Worm (Caenorhabditis elegans): ENCODE measurements around the gene F43D2.6.

F43D2.6 gene

DNA sequence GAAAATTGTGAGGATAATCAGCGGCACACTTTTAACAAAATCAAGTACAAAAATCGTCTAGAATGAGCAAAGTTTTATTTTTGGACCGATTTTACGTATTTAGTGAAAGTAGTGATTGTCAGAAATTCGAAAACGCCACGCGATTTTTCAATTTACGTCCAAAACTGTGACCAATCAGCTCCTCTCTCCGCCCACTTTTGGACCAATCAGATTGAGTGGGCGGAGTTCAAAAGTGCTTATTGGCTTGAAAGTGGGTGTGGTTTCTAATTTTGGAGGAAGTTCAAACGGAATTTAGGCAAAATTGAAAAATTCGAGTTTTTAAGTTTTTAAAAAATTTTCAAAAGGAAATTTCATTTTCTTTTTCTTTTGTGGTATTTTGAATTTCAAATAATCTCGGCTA lies 20.5 kb downstream of the F43D2.6 start:
- TF ChIP-seq ceh-48 (tag; optimal IDR thresholded peaks at IDR 0.05) (no peak), nfya-1 (tag; optimal IDR thresholded peaks at IDR 0.05) (peak; percentile 87)

DNA sequence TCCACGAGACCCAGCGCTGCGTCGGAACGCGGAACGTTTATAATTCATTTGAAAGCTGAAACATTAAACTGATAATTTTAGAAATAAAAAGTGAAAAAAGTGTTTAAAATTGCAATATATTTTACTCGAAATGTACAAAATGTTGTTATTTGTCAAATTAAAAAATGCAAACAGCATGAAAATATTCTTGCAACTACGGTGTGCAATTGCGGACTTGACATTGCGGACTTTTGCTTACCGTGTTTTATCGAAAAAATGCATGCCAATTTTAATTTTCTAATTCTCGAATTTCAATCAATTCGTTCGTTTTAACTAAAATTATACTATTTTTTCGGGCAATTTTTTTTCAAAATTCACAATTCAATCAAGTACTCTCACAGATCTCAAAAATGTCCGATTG lies 22.8 kb downstream of the F43D2.6 start, which contains the start of the genes R11H6.5 and ccnk-1:
TSS of gene R11H6.5 (minus strand) at position 55 of the 400 bp plus-strand sequence.
TSS of gene ccnk-1 (plus strand) at position 381 of the 400 bp plus-strand sequence.
- TF ChIP-seq tbx-2 (tag; optimal IDR thresholded peaks at IDR 0.05), result peak; percentile 17
- TF ChIP-seq nfya-1 (tag; optimal IDR thresholded peaks at IDR 0.05), result peak; percentile 71
- TF ChIP-seq pros-1 (tag; optimal IDR thresholded peaks at IDR 0.05), result no peak
- no peak for TF ChIP-seq ceh-6 (GFP tag; optimal IDR thresholded peaks at IDR 0.05)

DNA sequence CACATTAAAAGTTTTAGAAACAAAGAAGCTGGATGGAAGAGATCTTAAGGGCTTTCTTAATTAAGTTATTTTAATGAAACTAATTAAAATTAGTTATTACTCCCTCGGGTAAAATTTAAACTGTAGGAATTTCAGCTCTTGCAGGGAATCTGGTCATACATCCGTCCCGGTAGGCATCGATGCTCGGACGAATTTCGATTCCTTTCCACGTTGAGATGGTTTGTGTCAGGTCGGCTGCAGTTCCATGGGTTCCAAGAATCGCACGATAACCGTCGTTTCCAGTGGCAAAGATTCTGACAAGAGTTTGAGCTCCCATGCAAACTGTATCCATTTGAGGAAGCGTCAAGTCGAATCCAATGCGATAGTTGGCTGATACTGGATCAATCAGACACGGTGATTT lies 24.2 kb downstream of the F43D2.6 start:
- no peak for TF ChIP-seq ceh-9 (tag; optimal IDR thresholded peaks at IDR 0.05)
- no peak for TF ChIP-seq hlh-30 (tag; optimal IDR thresholded peaks at IDR 0.05; ENCODE audit: insufficient read depth)
- TF ChIP-seq Y22D7AL.16 (tag; optimal IDR thresholded peaks at IDR 0.05), result no peak
- no peak for TF ChIP-seq pros-1 (tag; optimal IDR thresholded peaks at IDR 0.05)
- no peak for TF ChIP-seq gmeb-2 (tag; optimal IDR thresholded peaks at IDR 0.05)
- TF ChIP-seq syd-9 (tag; optimal IDR thresholded peaks at IDR 0.05), result no peak
- TF ChIP-seq ceh-18 (tag; optimal IDR thresholded peaks at IDR 0.05), result no peak
- TF ChIP-seq tbx-7 (tag; optimal IDR thresholded peaks at IDR 0.05), result no peak

DNA sequence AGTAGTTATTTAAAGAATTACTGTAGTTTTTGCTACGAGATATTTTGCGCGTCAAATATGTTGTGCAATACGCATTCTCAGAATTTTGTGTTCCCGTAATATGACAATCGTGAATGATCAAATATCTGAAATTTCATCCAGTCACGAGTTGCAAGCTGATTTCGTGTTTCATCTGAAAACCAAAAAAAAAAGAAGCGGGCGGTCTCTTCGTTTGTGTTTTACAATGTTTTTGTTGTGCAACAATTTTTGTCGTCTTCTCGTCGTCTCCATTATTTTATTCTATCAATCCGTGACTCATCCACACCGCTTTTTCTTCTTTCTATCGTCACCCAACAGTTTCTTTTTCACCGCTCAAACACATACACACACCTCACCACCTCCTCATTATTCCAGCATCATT lies 25.3 kb downstream of the F43D2.6 start, which contains the start of gene R11H6.4:
TSS of gene R11H6.4 (plus strand) at position 301 of the 400 bp plus-strand sequence.
- TF ChIP-seq dve-1 (tag; optimal IDR thresholded peaks at IDR 0.05), result no peak
- TF ChIP-seq nfya-1 (tag; optimal IDR thresholded peaks at IDR 0.05), result no peak
- no peak for TF ChIP-seq fkh-6 (tag; optimal IDR thresholded peaks at IDR 0.05)
- TF ChIP-seq Y22D7AL.16 (tag; optimal IDR thresholded peaks at IDR 0.05), result no peak
- no peak for TF ChIP-seq ceh-18 (tag; optimal IDR thresholded peaks at IDR 0.05)
- no peak for TF ChIP-seq hlh-30 (tag; optimal IDR thresholded peaks at IDR 0.05; ENCODE audit: insufficient read depth)
- TF ChIP-seq npax-4 (tag; optimal IDR thresholded peaks at IDR 0.05), result no peak
- TF ChIP-seq unc-42 (tag; optimal IDR thresholded peaks at IDR 0.05), result no peak
- TF ChIP-seq pqm-1 (tag; optimal IDR thresholded peaks at IDR 0.05), result no peak
- no peak for TF ChIP-seq fax-1 (tag; optimal IDR thresholded peaks at IDR 0.05)
- TF ChIP-seq unc-55 (GFP tag; optimal IDR thresholded peaks at IDR 0.05), result no peak
- no peak for TF ChIP-seq ahr-1 (tag; optimal IDR thresholded peaks at IDR 0.05)
- no peak for TF ChIP-seq sox-4 (tag; optimal IDR thresholded peaks at IDR 0.05)

DNA sequence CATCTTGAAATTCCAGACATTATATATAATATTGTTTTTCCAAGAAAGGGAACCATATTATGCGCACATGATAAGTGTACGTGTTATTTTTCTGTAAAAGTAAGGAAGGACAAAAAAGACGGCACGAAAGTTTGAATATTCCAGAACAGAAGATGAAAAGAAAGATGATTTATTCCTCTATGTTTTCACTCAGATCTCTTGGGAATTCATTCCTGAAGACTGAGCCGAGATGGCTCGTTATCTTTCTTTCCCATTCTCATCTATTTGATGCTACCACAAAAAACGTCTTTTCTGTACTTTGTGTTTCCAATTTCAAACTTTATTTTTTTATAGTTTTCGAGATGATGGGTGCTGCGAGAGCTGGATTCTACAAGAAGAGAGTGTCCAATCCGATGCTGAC lies 31.2 kb downstream of the F43D2.6 start:
- TF ChIP-seq sox-2 (GFP tag; IDR thresholded peaks at IDR 0.05) (no peak), pqm-1 (tag; optimal IDR thresholded peaks at IDR 0.05) (no peak), ceh-19 (GFP tag; optimal IDR thresholded peaks at IDR 0.05) (no peak), K02D7.2 (tag; optimal IDR thresholded peaks at IDR 0.05) (no peak)

DNA sequence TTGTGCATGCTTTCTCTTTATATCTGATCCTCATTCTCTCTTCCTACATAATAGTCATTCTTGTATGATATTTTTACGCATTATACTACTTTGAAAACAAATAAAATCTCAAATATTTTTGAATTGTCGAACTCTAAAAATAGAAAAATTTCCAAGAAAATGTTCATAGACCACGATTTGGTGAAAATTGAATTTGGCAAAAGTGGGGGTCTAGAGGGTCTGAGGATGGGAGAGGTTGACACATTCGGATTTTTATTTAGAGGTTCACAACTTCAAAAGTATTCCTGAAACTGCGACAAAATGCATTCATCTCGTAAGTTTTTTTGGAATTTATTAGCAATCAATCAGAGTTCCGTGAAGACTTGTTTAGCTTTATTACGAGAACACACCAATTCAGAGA lies 35.0 kb downstream of the F43D2.6 start, which contains the start of gene glb-22:
TSS of gene glb-22 (plus strand) at position 301 of the 400 bp plus-strand sequence.
- TF ChIP-seq npax-4 (tag; optimal IDR thresholded peaks at IDR 0.05) (no peak), hlh-30 (tag; optimal IDR thresholded peaks at IDR 0.05; ENCODE audit: insufficient read depth) (no peak), nhr-11 (tag; optimal IDR thresholded peaks at IDR 0.05) (no peak), pax-1 (tag; optimal IDR thresholded peaks at IDR 0.05) (no peak), C08G9.2 (tag; optimal IDR thresholded peaks at IDR 0.05) (no peak), Y22D7AL.16 (tag; optimal IDR thresholded peaks at IDR 0.05) (no peak), pros-1 (tag; optimal IDR thresholded peaks at IDR 0.05) (no peak), hlh-8 (tag; optimal IDR thresholded peaks at IDR 0.05) (no peak), ceh-45 (GFP tag; IDR thresholded peaks at IDR 0.05) (no peak), odd-2 (tag; optimal IDR thresholded peaks at IDR 0.05) (no peak), ceh-18 (tag; optimal IDR thresholded peaks at IDR 0.05) (no peak)

Data from whole organism, late embryonic.